Worm (Caenorhabditis elegans) whole organism, L4 larva: ENCODE results near the gene Y38C1AA.7.

ENCODE experiments used
- F49E8.2 ChIP-seq: sonication (generic microtip); optimal IDR thresholded peaks from 2 replicates; lab custom pipeline; 2016; ENCODE audit warnings: missing compliant biosample characterization, mild to moderate bottlenecking, missing genetic modification characterization, borderline replicate concordance
- R02D3.7 ChIP-seq: fragments of 150-350 bp; sonication (generic microtip); optimal IDR thresholded peaks from 3 replicates; lab custom pipeline; 2014; ENCODE audit warnings: missing biosample characterization, missing genetic modification characterization
- T20F7.1 ChIP-seq: fragments of 200-800 bp; sonication (Bioruptor generic); optimal IDR thresholded peaks from 2 replicates; lab custom pipeline; 2018; ENCODE audit warnings: mild to moderate bottlenecking, missing genetic modification characterization, missing compliant biosample characterization
- ZK337.2 ChIP-seq: fragments of 200-800 bp; sonication (Bioruptor generic); IDR thresholded peaks from 2 replicates; pipeline ENCODE4 v1.3.6; 2022; ENCODE audit warnings: missing genetic modification reagents, missing genetic modification characterization, missing compliant biosample characterization
- ama-1 ChIP-seq: fragments of 150-350 bp; optimal IDR thresholded peaks from 2 replicates; lab custom pipeline; 2014; ENCODE audit warnings: inconsistent platforms, mixed read lengths
- arid-1 ChIP-seq: fragments of 200-800 bp; sonication (Bioruptor generic); conservative IDR thresholded peaks from 2 replicates; pipeline ENCODE4 v1.3.6; 2022; ENCODE audit warnings: missing genetic modification reagents, missing genetic modification characterization, missing compliant biosample characterization
- ceh-44 ChIP-seq: fragments of 200-800 bp; sonication (Bioruptor generic); IDR thresholded peaks from 2 replicates; pipeline ENCODE4 v1.3.6; 2022; ENCODE audit warnings: missing genetic modification reagents, missing genetic modification characterization, missing compliant biosample characterization
- ceh-82 ChIP-seq: sonication (generic microtip); optimal IDR thresholded peaks from 2 replicates; lab custom pipeline; 2017; ENCODE audit warnings: missing biosample characterization, missing genetic modification characterization
- ctbp-1 ChIP-seq: fragments of 200-800 bp; sonication (Bioruptor generic); IDR thresholded peaks from 2 replicates; pipeline ENCODE4 v1.3.6; 2022; ENCODE audit warnings: missing genetic modification reagents, missing genetic modification characterization, missing compliant biosample characterization
- daf-19 ChIP-seq: fragments of 200-800 bp; sonication (Bioruptor generic); conservative IDR thresholded peaks from 2 replicates; pipeline ENCODE4 v1.3.6; 2022; ENCODE audit warnings: missing genetic modification characterization, missing compliant biosample characterization
- dmd-6 ChIP-seq: fragments of 200-800 bp; sonication (Bioruptor generic); IDR thresholded peaks from 2 replicates; pipeline ENCODE4 v1.3.6; 2022; ENCODE audit warnings: missing genetic modification reagents, missing genetic modification characterization, missing compliant biosample characterization
- dmd-8 ChIP-seq: fragments of 200-800 bp; sonication (Bioruptor generic); IDR thresholded peaks from 2 replicates; pipeline ENCODE4 v1.3.6; 2022; ENCODE audit warnings: missing genetic modification characterization, missing compliant biosample characterization
- dpl-1 ChIP-seq: fragments of 150-350 bp; optimal IDR thresholded peaks from 2 replicates; lab custom pipeline; 2014; ENCODE audit warnings: missing biosample characterization, missing genetic modification reagents, missing genetic modification characterization
- duxl-1 ChIP-seq: sonication (generic microtip); optimal IDR thresholded peaks from 2 replicates; lab custom pipeline; 2016; ENCODE audit warnings: mild to moderate bottlenecking, missing genetic modification characterization, moderate library complexity, missing compliant biosample characterization; ENCODE audit not compliant: poor library complexity
- egl-27 ChIP-seq: sonication (generic microtip); optimal IDR thresholded peaks from 3 replicates; lab custom pipeline; 2017; ENCODE audit warnings: missing biosample characterization, missing genetic modification reagents, missing genetic modification characterization
- fos-1 ChIP-seq: fragments of 150-350 bp; optimal IDR thresholded peaks from 2 replicates; lab custom pipeline; 2014; ENCODE audit warnings: missing biosample characterization, missing genetic modification characterization
- hlh-30 ChIP-seq: sonication (generic microtip); optimal IDR thresholded peaks from 2 replicates; lab custom pipeline; 2017; ENCODE audit warnings: antibody characterized with exemption, mild to moderate bottlenecking, missing genetic modification characterization, missing compliant biosample characterization; ENCODE audit not compliant: insufficient read depth
- hmg-1.1 ChIP-seq: fragments of 200-800 bp; sonication (Bioruptor generic); IDR thresholded peaks from 2 replicates; pipeline ENCODE4 v1.3.6; 2022; ENCODE audit warnings: missing genetic modification reagents, missing genetic modification characterization, missing compliant biosample characterization
- lim-7 ChIP-seq: fragments of 200-800 bp; sonication (Bioruptor generic); IDR thresholded peaks from 2 replicates; pipeline ENCODE4 v1.3.6; 2022; ENCODE audit warnings: missing genetic modification characterization, missing compliant biosample characterization
- lin-13 ChIP-seq: fragments of 150-350 bp; optimal IDR thresholded peaks from 2 replicates; lab custom pipeline; 2014; ENCODE audit warnings: missing biosample characterization, missing genetic modification reagents, missing genetic modification characterization
- lsy-2 ChIP-seq, 2 experiments: fragments of 150-350 bp in 1 of 2; sonication (generic microtip) in 1 of 2; optimal IDR thresholded peaks; 2 replicates each; lab custom pipeline; 2014 to 2017; ENCODE audit warnings: missing biosample characterization in 2 of 2, missing genetic modification characterization in 2 of 2
- madf-9 ChIP-seq: fragments of 200-800 bp; sonication (Bioruptor generic); conservative IDR thresholded peaks from 2 replicates; pipeline ENCODE4 v1.3.6; 2022; ENCODE audit warnings: missing genetic modification reagents, missing genetic modification characterization, missing compliant biosample characterization
- mdl-1 ChIP-seq, 2 experiments: fragments of 150-350 bp in 1 of 2; sonication (generic microtip) in 1 of 2; optimal IDR thresholded peaks; 2 replicates each; lab custom pipeline; 2014 to 2017; ENCODE audit warnings: missing biosample characterization in 2 of 2, missing genetic modification characterization in 2 of 2
- mdt-29 ChIP-seq: fragments of 200-800 bp; sonication (Bioruptor generic); IDR thresholded peaks from 2 replicates; pipeline ENCODE4 v1.3.6; 2022; ENCODE audit warnings: missing genetic modification reagents, missing genetic modification characterization, missing compliant biosample characterization
- mep-1 ChIP-seq: fragments of 150-350 bp; sonication (generic microtip); optimal IDR thresholded peaks from 3 replicates; lab custom pipeline; 2014; ENCODE audit warnings: missing biosample characterization, missing genetic modification characterization
- mxl-3 ChIP-seq: fragments of 200-800 bp; sonication (Bioruptor generic); optimal IDR thresholded peaks from 2 replicates; lab custom pipeline; 2018; ENCODE audit warnings: mild to moderate bottlenecking, missing genetic modification characterization, missing compliant biosample characterization
- nhr-10 ChIP-seq: fragments of 150-350 bp; optimal IDR thresholded peaks from 2 replicates; lab custom pipeline; 2014; ENCODE audit warnings: missing biosample characterization, missing genetic modification characterization
- nhr-102 ChIP-seq: sonication (generic microtip); optimal IDR thresholded peaks from 2 replicates; lab custom pipeline; 2016; ENCODE audit warnings: mild to moderate bottlenecking, missing genetic modification characterization, moderate library complexity, missing compliant biosample characterization
- nhr-6 ChIP-seq: fragments of 150-350 bp; optimal IDR thresholded peaks from 2 replicates; lab custom pipeline; 2014; ENCODE audit warnings: missing biosample characterization, missing genetic modification characterization
- pha-4 ChIP-seq, 2 experiments: fragments of 150-350 bp in 1 of 2; fragments of 200-800 bp in 1 of 2; sonication (Bioruptor generic) in 1 of 2; IDR thresholded peaks in 1 of 2; optimal IDR thresholded peaks in 1 of 2; 2 replicates each; pipeline versions ENCODE4 v1.3.6 to Lab custom; 2014 to 2022; ENCODE audit warnings: missing genetic modification characterization in 2 of 2, missing genetic modification reagents in 2 of 2, missing biosample characterization in 1 of 2, missing compliant biosample characterization in 1 of 2
- pqm-1 ChIP-seq: sonication (generic microtip); optimal IDR thresholded peaks from 2 replicates; lab custom pipeline; 2017; ENCODE audit warnings: missing biosample characterization, missing genetic modification characterization
- rbr-2 ChIP-seq: sonication (generic microtip); optimal IDR thresholded peaks from 2 replicates; lab custom pipeline; 2016; ENCODE audit warnings: missing genotype, missing genetic modification characterization, missing compliant biosample characterization
- saeg-2 ChIP-seq: fragments of 200-800 bp; sonication (Bioruptor generic); IDR thresholded peaks from 2 replicates; pipeline ENCODE4 v1.3.6; 2022; ENCODE audit warnings: missing genetic modification reagents, missing genetic modification characterization, missing compliant biosample characterization
- set-16 ChIP-seq: fragments of 200-800 bp; sonication (Bioruptor generic); IDR thresholded peaks from 2 replicates; pipeline ENCODE4 v1.3.6; 2022; ENCODE audit warnings: missing genetic modification reagents, missing genetic modification characterization, missing compliant biosample characterization
- spr-1 ChIP-seq: sonication (generic microtip); optimal IDR thresholded peaks from 2 replicates; lab custom pipeline; 2016; ENCODE audit warnings: mild to moderate bottlenecking, missing genetic modification characterization, missing compliant biosample characterization
- spr-3 ChIP-seq: fragments of 200-800 bp; sonication (Bioruptor generic); optimal IDR thresholded peaks from 2 replicates; lab custom pipeline; 2018; ENCODE audit warnings: mild to moderate bottlenecking, missing genetic modification characterization, missing compliant biosample characterization
- unc-39 ChIP-seq: sonication (generic microtip); optimal IDR thresholded peaks from 2 replicates; lab custom pipeline; 2017; ENCODE audit warnings: missing biosample characterization, missing genetic modification characterization
- unc-62 ChIP-seq, 3 experiments: fragments of 150-350 bp in 1 of 3; sonication (generic microtip); optimal IDR thresholded peaks in 2 of 3; peaks in 1 of 3; 1 replicate in 1 of 3; 2 replicates in 2 of 3; lab custom pipeline; 2014 to 2017; ENCODE audit warnings: missing biosample characterization in 3 of 3, missing genetic modification characterization in 3 of 3, missing genetic modification reagents in 3 of 3, missing genotype in 1 of 3
- vab-7 ChIP-seq: fragments of 200-800 bp; sonication (Bioruptor generic); IDR thresholded peaks from 2 replicates; pipeline ENCODE4 v1.3.6; 2022; ENCODE audit warnings: missing genetic modification reagents, missing genetic modification characterization, missing compliant biosample characterization
- zag-1 ChIP-seq: fragments of 150-350 bp; optimal IDR thresholded peaks from 2 replicates; lab custom pipeline; 2014; ENCODE audit warnings: missing biosample characterization, missing genetic modification characterization
- zfp-3 ChIP-seq: fragments of 200-800 bp; sonication (Bioruptor generic); conservative IDR thresholded peaks from 2 replicates; pipeline ENCODE4 v1.3.6; 2022; ENCODE audit warnings: missing genetic modification reagents, missing genetic modification characterization, missing compliant biosample characterization
- zip-2 ChIP-seq: fragments of 150-350 bp; optimal IDR thresholded peaks from 2 replicates; lab custom pipeline; 2014; ENCODE audit warnings: missing biosample characterization, missing genetic modification characterization

Gene Y38C1AA.7

ce11 chrIV:121607-122006, 37.2 kb upstream of the Y38C1AA.7 start, which contains the start of gene tut-1:
tut-1 (minus strand) TSS chrIV:121707.
- no peak for TF ChIP-seq arid-1 (GFP tag; lab: Robert Waterston, UW)
- no peak for TF ChIP-seq rbr-2 (tag; lab: Kevin White, UChicago)

- peak; percentile 85 for TF ChIP-seq set-16 (GFP tag; lab: Robert Waterston, UW)
- TF ChIP-seq, all 104 proteins: peak for 1; not testable (repeated sequence) for 103
These were observed 35.7 kb upstream of the Y38C1AA.7 start for ce11 chrIV:122877-123657.

ce11 chrIV:125881-126781, 32.6 kb upstream of the Y38C1AA.7 start, which contains the start of the genes grld-1 and cox-6C:
grld-1 (minus strand) TSS chrIV:125931.
cox-6C (plus strand) TSS chrIV:126731.
- no peak for TF ChIP-seq saeg-2 (GFP tag; lab: Robert Waterston, UW)
- TF ChIP-seq hlh-30 (tag; lab: Kevin White, UChicago): peak; percentile 54
- peak; percentile 20 for TF ChIP-seq lin-13 (GFP tag; lab: Kevin White, UChicago)
- TF ChIP-seq mep-1 (tag; lab: Kevin White, UChicago): peak; percentile 65
- TF ChIP-seq dmd-8 (GFP tag; lab: Robert Waterston, UW): no peak
- TF ChIP-seq duxl-1 (tag; lab: Kevin White, UChicago): no peak
- peak; percentile 45 for TF ChIP-seq dpl-1 (GFP tag; lab: Kevin White, UChicago)
- no peak for TF ChIP-seq vab-7
- no peak for TF ChIP-seq set-16 (GFP tag; lab: Robert Waterston, UW)
- TF ChIP-seq nhr-10: no peak
- no peak for TF ChIP-seq egl-27 (tag; lab: Kevin White, UChicago)
- no peak for TF ChIP-seq pqm-1
- peak; percentile 98 for TF ChIP-seq T20F7.1
- no peak for TF ChIP-seq mxl-3 (GFP tag; lab: Kevin White, UChicago)
- no peak for TF ChIP-seq pha-4 (GFP tag; IDR thresholded peaks at IDR 0.05; lab: Robert Waterston, UW)
- TF ChIP-seq pha-4 (tag; optimal IDR thresholded peaks at IDR 0.05; lab: Kevin White, UChicago): no peak
- TF ChIP-seq F49E8.2 (tag; lab: Kevin White, UChicago): no peak
- TF ChIP-seq unc-62 (GFP tag; optimal IDR thresholded peaks at IDR 0.05 in 1 of 2; lab: Kevin White, UChicago): no peak
- no peak for TF ChIP-seq unc-62 (tag; optimal IDR thresholded peaks at IDR 0.05; lab: Kevin White, UChicago)
- TF ChIP-seq lim-7: no peak
- no peak for TF ChIP-seq fos-1 (tag; lab: Kevin White, UChicago)
- peak; percentile 43 for TF ChIP-seq hmg-1.1 (GFP tag; lab: Robert Waterston, UW)
- TF ChIP-seq madf-9: no peak
- no peak for TF ChIP-seq nhr-102 (tag; lab: Kevin White, UChicago)
- TF ChIP-seq mdl-1 (tag; optimal IDR thresholded peaks at IDR 0.05; lab: Kevin White, UChicago): peak in 1 of 2 experiments; percentile 26
- no peak for TF ChIP-seq ceh-44 (GFP tag; lab: Robert Waterston, UW)
- no peak for TF ChIP-seq dmd-6 (GFP tag; lab: Robert Waterston, UW)
- no peak for TF ChIP-seq ceh-82 (tag; lab: Kevin White, UChicago)
- TF ChIP-seq lsy-2 (tag; optimal IDR thresholded peaks at IDR 0.05; lab: Kevin White, UChicago): peak; percentile 82 to 97
- TF ChIP-seq daf-19 (GFP tag; lab: Robert Waterston, UW): no peak
- TF ChIP-seq ama-1: no peak
- no peak for TF ChIP-seq ZK337.2
- no peak for TF ChIP-seq unc-39 (tag; lab: Kevin White, UChicago)
- TF ChIP-seq zfp-3 (GFP tag; lab: Robert Waterston, UW): no peak
- TF ChIP-seq spr-1 (tag; lab: Kevin White, UChicago): no peak
- no peak for TF ChIP-seq zag-1 (tag; lab: Kevin White, UChicago)
- no peak for TF ChIP-seq mdt-29 (GFP tag; lab: Robert Waterston, UW)
- no peak for TF ChIP-seq arid-1 (GFP tag; lab: Robert Waterston, UW)
- TF ChIP-seq ctbp-1: no peak
- no peak for TF ChIP-seq spr-3 (GFP tag; lab: Kevin White, UChicago)
- TF ChIP-seq nhr-6: no peak
- TF ChIP-seq R02D3.7 (tag; lab: Kevin White, UChicago): no peak
- TF ChIP-seq zip-2 (tag; lab: Kevin White, UChicago): no peak
